Worm (Caenorhabditis elegans): ENCODE data around the gene tbc-13.

Gene tbc-13

DNA sequence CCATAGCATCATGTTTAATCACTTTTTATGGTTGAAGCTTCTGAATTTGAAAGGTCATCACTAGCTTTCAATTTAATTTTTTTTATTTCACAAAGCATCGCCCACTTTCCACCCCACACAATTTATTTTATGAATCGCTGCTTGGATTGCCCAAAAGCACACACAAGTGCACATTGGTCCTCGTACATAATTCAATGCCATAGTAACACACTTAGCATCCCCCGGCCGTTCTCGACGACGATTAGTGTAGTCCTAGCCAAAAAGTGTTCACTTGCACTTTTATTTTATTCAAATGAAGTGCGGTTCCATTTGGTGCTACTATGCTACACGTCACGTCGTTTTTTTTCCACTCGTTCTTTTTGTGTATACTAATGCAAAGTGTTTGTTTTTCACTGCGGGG, 5.8 kb upstream of the tbc-13 start:
- TF ChIP-seq med-1 (GFP tag; optimal IDR thresholded peaks at IDR 0.05; ENCODE audit: insufficient read depth) (no peak), ztf-29 (GFP tag; IDR thresholded peaks at IDR 0.05) (no peak), ref-1 (GFP tag; conservative IDR thresholded peaks at IDR 0.05) (no peak), tab-1 (GFP tag; IDR thresholded peaks at IDR 0.05) (no peak)

ce11 chrX:12480447-12480998, 4.3 kb upstream of the tbc-13 start, which contains the start of gene atf-6:
TSS of gene atf-6 (plus strand) at chrX:12480948.
- TF ChIP-seq flt-1 (GFP tag; IDR thresholded peaks at IDR 0.05) (peak; percentile 74), cog-1 (tag; optimal IDR thresholded peaks at IDR 0.05) (peak; percentile 63), ref-1 (GFP tag; conservative IDR thresholded peaks at IDR 0.05) (0 out of 2 replicates have a peak, but pooled peaks have one; percentile 37), ztf-23 (GFP tag; IDR thresholded peaks at IDR 0.05) (0 out of 2 replicates have a peak, but pooled peaks have one; percentile 50), tab-1 (GFP tag; IDR thresholded peaks at IDR 0.05) (0 out of 2 replicates have a peak, but pooled peaks have one; percentile 69), ztf-29 (GFP tag; IDR thresholded peaks at IDR 0.05) (no peak)

ce11 chrX:12484078-12484477, 771 bp upstream of the tbc-13 start:
- TF ChIP-seq med-1 (GFP tag; optimal IDR thresholded peaks at IDR 0.05; ENCODE audit: insufficient read depth) (no peak), T22C8.4 (GFP tag; IDR thresholded peaks at IDR 0.05) (no peak), klf-2 (GFP tag; conservative IDR thresholded peaks at IDR 0.05) (no peak)

DNA sequence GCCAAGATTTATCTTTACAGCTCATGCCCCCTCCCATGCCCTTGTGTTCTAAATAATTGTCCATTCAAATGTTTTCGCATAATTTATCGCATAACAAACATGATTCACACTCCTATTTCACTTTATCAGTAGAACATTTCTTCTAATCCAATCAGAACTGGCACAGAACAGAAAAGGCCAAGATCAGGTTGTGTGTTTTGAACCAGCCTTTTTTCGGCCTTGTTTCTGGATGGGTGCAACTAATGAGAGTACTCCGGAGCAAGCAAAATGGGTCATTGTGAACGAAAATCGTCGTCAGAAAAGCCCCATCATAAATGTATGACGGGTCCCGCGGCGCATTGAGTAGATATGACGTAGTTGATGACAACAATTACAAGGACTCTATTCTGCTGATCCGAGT, 6.3 kb downstream of the tbc-13 start:
- TF ChIP-seq ztf-29 (GFP tag; IDR thresholded peaks at IDR 0.05) (no peak), flt-1 (GFP tag; IDR thresholded peaks at IDR 0.05) (no peak), cog-1 (tag; optimal IDR thresholded peaks at IDR 0.05) (no peak), ref-1 (GFP tag; conservative IDR thresholded peaks at IDR 0.05) (no peak), ztf-23 (GFP tag; IDR thresholded peaks at IDR 0.05) (no peak), med-1 (GFP tag; optimal IDR thresholded peaks at IDR 0.05; ENCODE audit: insufficient read depth) (no peak), tab-1 (GFP tag; IDR thresholded peaks at IDR 0.05) (no peak), T22C8.4 (GFP tag; IDR thresholded peaks at IDR 0.05) (no peak), klf-2 (GFP tag; conservative IDR thresholded peaks at IDR 0.05) (no peak)

DNA sequence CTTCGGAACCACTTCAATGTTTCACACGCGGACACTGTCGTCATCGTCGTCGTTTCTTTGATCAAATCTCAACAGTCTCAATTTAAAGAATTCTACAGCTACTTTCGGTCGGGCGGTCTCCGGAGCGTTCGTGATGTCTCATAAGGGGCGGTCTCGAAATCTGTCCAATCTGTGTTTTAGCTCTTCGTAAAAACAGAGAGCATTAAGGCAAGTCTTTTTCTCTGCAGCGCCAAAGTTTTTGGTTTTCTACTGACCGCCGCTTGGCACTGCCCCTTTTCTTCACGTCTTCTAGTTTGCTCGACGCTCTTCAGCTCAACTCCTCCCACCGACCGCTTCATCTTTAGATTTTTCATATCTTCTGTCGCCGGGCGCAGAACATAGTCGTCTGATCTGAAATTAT, 7.6 kb downstream of the tbc-13 start, which contains the start of gene lips-1:
Gene lips-1, plus strand, starts transcription at position 301 of the 400 bp plus-strand sequence.
- no peak for TF ChIP-seq klf-2 (GFP tag; conservative IDR thresholded peaks at IDR 0.05)
- no peak for TF ChIP-seq cog-1 (tag; optimal IDR thresholded peaks at IDR 0.05)
- no peak for TF ChIP-seq tab-1 (GFP tag; IDR thresholded peaks at IDR 0.05)
- no peak for TF ChIP-seq ztf-29 (GFP tag; IDR thresholded peaks at IDR 0.05)
- no peak for TF ChIP-seq flt-1 (GFP tag; IDR thresholded peaks at IDR 0.05)
- no peak for TF ChIP-seq T22C8.4 (GFP tag; IDR thresholded peaks at IDR 0.05)
- no peak for TF ChIP-seq ref-1 (GFP tag; conservative IDR thresholded peaks at IDR 0.05)
- TF ChIP-seq med-1 (GFP tag; optimal IDR thresholded peaks at IDR 0.05; ENCODE audit: insufficient read depth): no peak
- no peak for TF ChIP-seq ztf-23 (GFP tag; IDR thresholded peaks at IDR 0.05)

ce11 chrX:12500777-12501176, 15.9 kb downstream of the tbc-13 start:
- TF ChIP-seq cog-1 (tag; optimal IDR thresholded peaks at IDR 0.05) (peak; percentile 57), tab-1 (GFP tag; IDR thresholded peaks at IDR 0.05) (no peak), ztf-29 (GFP tag; IDR thresholded peaks at IDR 0.05) (no peak)

- 0 out of 2 replicates have a peak, but pooled peaks have one; percentile 50 for TF ChIP-seq klf-2 (GFP tag; conservative IDR thresholded peaks at IDR 0.05)
These were observed 17.7 kb downstream of the tbc-13 start for ce11 chrX:12502582-12502981.

ce11 chrX:12503288-12503803, 18.5 kb downstream of the tbc-13 start, which contains the start of gene sdz-19:
TSS of gene sdz-19 (minus strand) at chrX:12503338.
- no peak for TF ChIP-seq med-1 (GFP tag; optimal IDR thresholded peaks at IDR 0.05; ENCODE audit: insufficient read depth)
- TF ChIP-seq ztf-23 (GFP tag; IDR thresholded peaks at IDR 0.05): no peak
- TF ChIP-seq klf-2 (GFP tag; conservative IDR thresholded peaks at IDR 0.05): no peak
- TF ChIP-seq cog-1 (tag; optimal IDR thresholded peaks at IDR 0.05): no peak
- TF ChIP-seq T22C8.4 (GFP tag; IDR thresholded peaks at IDR 0.05): no peak
- TF ChIP-seq flt-1 (GFP tag; IDR thresholded peaks at IDR 0.05): no peak
- TF ChIP-seq ztf-29 (GFP tag; IDR thresholded peaks at IDR 0.05): no peak
- no peak for TF ChIP-seq ref-1 (GFP tag; conservative IDR thresholded peaks at IDR 0.05)
- no peak for TF ChIP-seq tab-1 (GFP tag; IDR thresholded peaks at IDR 0.05)

DNA sequence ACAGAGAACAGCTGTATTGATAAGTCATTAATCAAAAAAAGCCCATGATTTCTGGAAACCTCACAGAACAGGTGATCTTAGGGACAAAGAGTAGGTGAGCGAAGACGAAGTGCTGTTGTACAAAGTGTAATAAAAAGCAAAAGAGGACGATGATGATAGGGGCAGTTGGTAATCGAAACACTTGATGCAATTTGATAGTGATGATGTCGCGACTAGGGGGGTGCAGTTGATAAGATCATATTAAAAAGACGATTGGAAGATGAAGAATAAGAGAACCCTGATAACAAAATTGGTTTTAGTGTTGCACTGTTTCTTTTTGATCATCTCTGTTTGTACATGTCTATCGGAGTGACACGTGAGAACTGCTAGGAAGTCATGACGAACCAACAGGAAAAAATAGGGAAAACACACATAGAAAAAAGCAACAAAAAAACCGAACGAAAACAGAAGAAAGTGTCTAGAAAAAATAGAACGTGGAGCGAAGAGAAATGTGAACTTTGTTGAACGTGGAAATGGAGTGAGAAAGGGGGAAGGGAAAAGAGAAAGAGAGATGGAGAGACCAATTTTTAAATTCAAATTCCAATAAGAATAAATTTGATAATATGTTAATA, 24.6 kb downstream of the tbc-13 start:
- no peak for TF ChIP-seq ref-1 (GFP tag; conservative IDR thresholded peaks at IDR 0.05)

ce11 chrX:12510148-12510785, 25.4 kb downstream of the tbc-13 start:
- TF ChIP-seq ztf-23 (GFP tag; IDR thresholded peaks at IDR 0.05) (no peak), cog-1 (tag; optimal IDR thresholded peaks at IDR 0.05) (peak; percentile 29), klf-2 (GFP tag; conservative IDR thresholded peaks at IDR 0.05) (no peak), flt-1 (GFP tag; IDR thresholded peaks at IDR 0.05) (no peak), ztf-29 (GFP tag; IDR thresholded peaks at IDR 0.05) (0 out of 2 replicates have a peak, but pooled peaks have one; percentile 56), tab-1 (GFP tag; IDR thresholded peaks at IDR 0.05) (no peak), ref-1 (GFP tag; conservative IDR thresholded peaks at IDR 0.05) (no peak)
